Worm (Caenorhabditis elegans): ENCODE data around the gene tmed-4.

ce11 chrV:19972984-19973383 is 24.1 kb upstream of the tmed-4 start, which contains the start of gene srh-173:
- TF ChIP-seq ceh-82 (tag; optimal IDR thresholded peaks at IDR 0.05) (no peak), nhr-11 (tag; optimal IDR thresholded peaks at IDR 0.05) (no peak), blmp-1 (tag; optimal IDR thresholded peaks at IDR 0.05) (no peak)

All from whole organism, L1 larva.